Fruit fly (Drosophila melanogaster): ENCODE data around the gene tara.
A peak's percentile ranks its signal among the peaks of the same experiment; 100 is the strongest.

The tara gene

dm6 chr3R:16224415-16225165 is 861 bp upstream of the tara start (continued):
- peak; percentile 97 for TF ChIP-seq Antp (GFP tag; optimal IDR thresholded peaks at IDR 0.05)
- peak in 1 of 3 experiments; percentile 98 for TF ChIP-seq lola (GFP tag; optimal IDR thresholded peaks at IDR 0.05)
- TF ChIP-seq CG18619 (GFP tag; optimal IDR thresholded peaks at IDR 0.05) = peak; percentile 95
- peak; percentile 97 for TF ChIP-seq phol (tag; optimal IDR thresholded peaks at IDR 0.05)
- TF ChIP-seq CG7357 (GFP tag; IDR thresholded peaks at IDR 0.05) = peak; percentile 94
- TF ChIP-seq CG43689 (GFP tag; IDR thresholded peaks at IDR 0.05) = no peak
- peak; percentile 86 for TF ChIP-seq TFAM (GFP tag; optimal IDR thresholded peaks at IDR 0.05)
- TF ChIP-seq Opbp (GFP tag; IDR thresholded peaks at IDR 0.05; ENCODE audit: partially characterized antibody) = no peak
- TF ChIP-seq chm (GFP tag; IDR thresholded peaks at IDR 0.05) = no peak
- TF ChIP-seq gt (GFP tag; IDR thresholded peaks at IDR 0.05) = no peak
- TF ChIP-seq cg (GFP tag; optimal IDR thresholded peaks at IDR 0.05) = peak; percentile 91
- TF ChIP-seq nmo (GFP tag; optimal IDR thresholded peaks at IDR 0.05) = peak; percentile 98
- peak; percentile 99 for TF ChIP-seq CG17359 (tag; optimal IDR thresholded peaks at IDR 0.05)
- TF ChIP-seq CG4854 (GFP tag; optimal IDR thresholded peaks at IDR 0.05) = peak; percentile 97
- TF ChIP-seq HLH54F (GFP tag; optimal IDR thresholded peaks at IDR 0.05) = peak; percentile 96
- TF ChIP-seq Fer3 (tag; optimal IDR thresholded peaks at IDR 0.05) = peak; percentile 98
- no peak for TF ChIP-seq ham (GFP tag; IDR thresholded peaks at IDR 0.05)
- TF ChIP-seq Myb (GFP tag; optimal IDR thresholded peaks at IDR 0.05) = peak; percentile 89
- no peak for TF ChIP-seq gsb (GFP tag; IDR thresholded peaks at IDR 0.05)
- peak; percentile 82 for TF ChIP-seq zf30C (GFP tag; optimal IDR thresholded peaks at IDR 0.05)
- peak; percentile 93 for TF ChIP-seq tup (GFP tag; optimal IDR thresholded peaks at IDR 0.05)
- peak; percentile 94 for TF ChIP-seq dm (GFP tag; optimal IDR thresholded peaks at IDR 0.05)
- TF ChIP-seq sc (optimal IDR thresholded peaks at IDR 0.05) = no peak
- peak; percentile 97 for TF ChIP-seq sc (GFP tag; optimal IDR thresholded peaks at IDR 0.05)
- no peak for TF ChIP-seq crol (GFP tag; IDR thresholded peaks at IDR 0.05)
- peak in 1 of 2 experiments; percentile 65 for TF ChIP-seq crp (GFP tag; optimal IDR thresholded peaks at IDR 0.05)
- TF ChIP-seq slbo (GFP tag; IDR thresholded peaks at IDR 0.05) = no peak
- peak; percentile 97 for TF ChIP-seq ems (GFP tag; optimal IDR thresholded peaks at IDR 0.05)
- TF ChIP-seq ash1 (GFP tag; optimal IDR thresholded peaks at IDR 0.05) = peak; percentile 58
- TF ChIP-seq wdn (GFP tag; IDR thresholded peaks at IDR 0.05) = no peak
- peak; percentile 73 for TF ChIP-seq corto (GFP tag; optimal IDR thresholded peaks at IDR 0.05)
- peak; percentile 99 for TF ChIP-seq CG2712 (tag; optimal IDR thresholded peaks at IDR 0.05)
- TF ChIP-seq aop (GFP tag; IDR thresholded peaks at IDR 0.05) = no peak
- TF ChIP-seq Fer1 (GFP tag; optimal IDR thresholded peaks at IDR 0.05) = peak; percentile 99
- no peak for TF ChIP-seq dati (GFP tag; IDR thresholded peaks at IDR 0.05)
- peak; percentile 91 for TF ChIP-seq CG5180 (GFP tag; optimal IDR thresholded peaks at IDR 0.05)
- TF ChIP-seq Nf-YC (tag; optimal IDR thresholded peaks at IDR 0.05) = peak; percentile 75
- no peak for TF ChIP-seq CG7372 (GFP tag; IDR thresholded peaks at IDR 0.05)
- TF ChIP-seq exex (tag; optimal IDR thresholded peaks at IDR 0.05) = peak; percentile 75
- peak; percentile 99 for TF ChIP-seq gem (tag; optimal IDR thresholded peaks at IDR 0.05)
- peak; percentile 98 for TF ChIP-seq Side (GFP tag; optimal IDR thresholded peaks at IDR 0.05)
- TF ChIP-seq Hr78 (GFP tag; optimal IDR thresholded peaks at IDR 0.05) = peak in 1 of 2 experiments; percentile 93
- no peak for TF ChIP-seq Optix (GFP tag; IDR thresholded peaks at IDR 0.05)
- TF ChIP-seq CG10321 (GFP tag; IDR thresholded peaks at IDR 0.05) = no peak
- peak; percentile 96 for TF ChIP-seq CG13894 (tag; optimal IDR thresholded peaks at IDR 0.05)
- TF ChIP-seq jing (GFP tag; optimal IDR thresholded peaks at IDR 0.05) = peak; percentile 92
- TF ChIP-seq Ets65A (GFP tag) = peak; percentile 97
- TF ChIP-seq gcm (GFP tag; optimal IDR thresholded peaks at IDR 0.05) = peak; percentile 98
- TF ChIP-seq zfh2 (GFP tag; optimal IDR thresholded peaks at IDR 0.05) = peak; percentile 95
